Worm (Caenorhabditis elegans) whole organism, late embryonic: ENCODE data around the gene C50F4.4.

Experiments
- ceh-45 ChIP-seq: fragments of 200-800 bp; sonication (Bioruptor generic); IDR thresholded peaks from 2 replicates; pipeline ENCODE4 v1.3.6; 2022; ENCODE audit warnings: missing genetic modification reagents, missing genetic modification characterization, missing compliant biosample characterization
- dmd-4 ChIP-seq: sonication (generic microtip); optimal IDR thresholded peaks from 2 replicates; lab custom pipeline; 2016; ENCODE audit warnings: borderline replicate concordance, missing genetic modification characterization, missing compliant biosample characterization
- fax-1 ChIP-seq: sonication (generic microtip); optimal IDR thresholded peaks from 2 replicates; lab custom pipeline; 2016; ENCODE audit warnings: missing genotype, missing genetic modification characterization, missing compliant biosample characterization
- fkh-10 ChIP-seq: fragments of 150-350 bp; optimal IDR thresholded peaks from 2 replicates; lab custom pipeline; 2014; ENCODE audit warnings: missing biosample characterization, missing genetic modification reagents, missing genetic modification characterization
- hlh-8 ChIP-seq: sonication (generic microtip); optimal IDR thresholded peaks from 2 replicates; lab custom pipeline; 2016; ENCODE audit warnings: missing genotype, missing genetic modification characterization, missing compliant biosample characterization
- lin-11 ChIP-seq: fragments of 200-800 bp; sonication (Bioruptor generic); optimal IDR thresholded peaks from 2 replicates; lab custom pipeline; 2018; ENCODE audit warnings: mild to moderate bottlenecking, missing genetic modification characterization, missing compliant biosample characterization
- nfya-1 ChIP-seq: sonication (generic microtip); optimal IDR thresholded peaks from 2 replicates; lab custom pipeline; 2017; ENCODE audit warnings: missing genetic modification characterization, mild to moderate bottlenecking, missing compliant biosample characterization, antibody characterized with exemption, moderate library complexity
- nhr-11 ChIP-seq: fragments of 150-350 bp; optimal IDR thresholded peaks from 2 replicates; lab custom pipeline; 2014; ENCODE audit warnings: missing biosample characterization, missing genetic modification characterization
- pros-1 ChIP-seq: fragments of 150-350 bp; optimal IDR thresholded peaks from 2 replicates; lab custom pipeline; 2014; ENCODE audit warnings: missing biosample characterization, missing genetic modification reagents, missing genetic modification characterization
- sdc-2 ChIP-seq: sonication (generic microtip); optimal IDR thresholded peaks from 2 replicates; lab custom pipeline; 2016; ENCODE audit warnings: missing genotype, missing genetic modification characterization, missing compliant biosample characterization
- tbx-2 ChIP-seq: sonication (generic microtip); optimal IDR thresholded peaks from 2 replicates; lab custom pipeline; 2016; ENCODE audit warnings: missing genetic modification characterization, missing compliant biosample characterization
- unc-55 ChIP-seq: sonication (generic microtip); optimal IDR thresholded peaks from 2 replicates; lab custom pipeline; 2017; ENCODE audit warnings: missing biosample characterization, missing genetic modification reagents, missing genetic modification characterization

ce11 chrV:9571056-9571455 lies 34.5 kb downstream of the C50F4.4 start:
- TF ChIP-seq nhr-11 (no peak), fkh-10 (GFP tag; lab: Kevin White, UChicago) (no peak), lin-11 (tag; lab: Kevin White, UChicago) (no peak), dmd-4 (no peak), unc-55 (no peak), tbx-2 (tag; lab: Kevin White, UChicago) (no peak), nfya-1 (no peak), fax-1 (tag; lab: Kevin White, UChicago) (no peak), hlh-8 (tag; lab: Kevin White, UChicago) (no peak), sdc-2 (tag; lab: Kevin White, UChicago) (no peak), ceh-45 (GFP tag; lab: Robert Waterston, UW) (no peak), pros-1 (tag; lab: Kevin White, UChicago) (no peak)
